Fruit fly (Drosophila melanogaster) whole organism: ENCODE measurements around the gene bero.

Experiments
- CG8478 ChIP-seq: fragments of >200 bp; optimal IDR thresholded peaks from 2 replicates; lab custom pipeline; 2018; ENCODE audit warnings: inconsistent platforms
- Dll ChIP-seq: fragments of >200 bp; optimal IDR thresholded peaks from 2 replicates; lab custom pipeline; 2017
- EcR ChIP-seq, 2 experiments: fragments of >200 bp; optimal IDR thresholded peaks; 2 replicates each; lab custom pipeline; 2017; ENCODE audit warnings: missing biosample characterization in 2 of 2, missing genetic modification characterization in 2 of 2, missing genetic modification reagents in 2 of 2
- pan ChIP-seq: fragments of >200 bp; optimal IDR thresholded peaks from 2 replicates; lab custom pipeline; 2017
- psq ChIP-seq: fragments of >200 bp; optimal IDR thresholded peaks from 2 replicates; lab custom pipeline; 2017
- usp ChIP-seq: fragments of >200 bp; optimal IDR thresholded peaks from 2 replicates; lab custom pipeline; 2017; ENCODE audit warnings: missing biosample characterization, missing genetic modification characterization, mixed read lengths

DNA sequence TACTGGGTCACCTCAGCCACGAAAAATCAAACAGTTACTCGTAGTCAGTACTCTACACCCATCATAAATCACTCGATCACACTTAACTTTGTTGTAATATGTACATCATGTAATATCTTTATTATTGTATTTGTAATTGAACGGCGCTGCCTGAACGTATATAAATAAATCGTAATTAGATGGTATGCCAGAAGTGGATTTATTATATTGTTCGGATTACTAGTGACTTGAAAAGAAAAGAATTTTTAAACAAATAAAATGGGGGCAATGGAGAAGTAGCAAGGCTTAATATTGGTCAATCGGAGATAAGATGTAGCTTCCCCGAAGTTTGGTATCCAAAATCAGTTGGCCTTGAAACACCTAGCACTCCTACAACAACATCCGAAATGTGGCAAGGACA lies 9.5 kb upstream of the bero start, which contains the start of gene CG14402:
- TF ChIP-seq Dll (no peak), pan (no peak), usp (GFP tag; lab: Kevin White, UChicago) (no peak), psq (lab: Kevin White, UChicago) (no peak), EcR (GFP tag; optimal IDR thresholded peaks at IDR 0.05; lab: Kevin White, UChicago) (no peak), CG8478 (lab: Kevin White, UChicago) (no peak)
